Worm (Caenorhabditis elegans): Measurements from ENCODE around the gene C08B6.8.
A peak's percentile ranks its signal among the peaks of the same experiment; 100 is the strongest.

DNA sequence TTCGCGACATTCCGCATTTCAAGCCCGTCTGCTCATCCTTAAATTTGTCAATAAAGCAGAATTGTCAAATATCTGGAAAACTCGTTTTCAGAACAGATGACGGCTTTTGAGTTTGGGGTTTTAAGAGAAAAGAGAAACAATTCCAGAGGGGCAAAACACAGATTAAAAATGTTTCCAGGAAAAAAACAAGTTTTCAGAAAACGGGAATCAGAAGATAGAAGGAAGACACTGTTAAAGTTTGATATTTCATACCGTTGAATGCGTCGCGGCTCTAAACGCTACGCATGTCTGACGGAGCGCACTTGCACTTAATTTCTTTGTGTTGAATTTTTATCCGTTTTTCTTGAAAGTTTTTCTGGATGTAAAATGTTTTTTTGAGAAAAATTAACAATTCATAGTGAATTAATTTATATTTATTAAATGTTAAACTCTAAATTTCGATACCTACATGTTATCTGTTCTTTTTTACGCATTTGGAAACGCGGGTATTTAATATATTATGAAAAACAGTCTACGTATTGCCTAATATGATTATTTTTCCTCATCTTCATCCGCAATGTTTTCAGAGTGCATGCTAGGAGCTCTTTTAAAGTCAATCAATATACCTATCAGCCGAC, at the start of gene C08B6.8, which contains the start of the genes C08B6.18 and wdr-20:
- TF ChIP-seq fkh-10 (GFP tag; optimal IDR thresholded peaks at IDR 0.05) (no peak), ztf-11 (tag; optimal IDR thresholded peaks at IDR 0.05) (no peak), lin-13 (GFP tag; optimal IDR thresholded peaks at IDR 0.05) (no peak), nhr-76 (tag; optimal IDR thresholded peaks at IDR 0.05) (no peak), efl-1 (optimal IDR thresholded peaks at IDR 0.05) (peak; percentile 28 to 30), efl-1 (GFP tag; optimal IDR thresholded peaks at IDR 0.05 in 1 of 2) (peak; percentile 42 to 87), pqm-1 (tag; optimal IDR thresholded peaks at IDR 0.05) (no peak)

Measured in whole organism, L1 larva.